Worm (Caenorhabditis elegans) whole organism, L1 larva: ENCODE results near the gene C25F6.6.
A peak's percentile ranks its signal among the peaks of the same experiment; 100 is the strongest.

ENCODE experiments used
- C04F5.9 ChIP-seq: sonication (generic microtip); optimal IDR thresholded peaks from 2 replicates; lab custom pipeline; 2016; ENCODE audit warnings: missing genetic modification characterization, missing compliant biosample characterization
- C16A3.4 ChIP-seq: fragments of 150-350 bp; optimal IDR thresholded peaks from 2 replicates; lab custom pipeline; 2014; ENCODE audit warnings: missing biosample characterization, missing genetic modification characterization
- F16B12.6 ChIP-seq: fragments of 150-350 bp; optimal IDR thresholded peaks from 2 replicates; lab custom pipeline; 2014; ENCODE audit warnings: missing biosample characterization, missing genetic modification characterization
- Y116A8C.19 ChIP-seq: sonication (generic microtip); optimal IDR thresholded peaks from 2 replicates; lab custom pipeline; 2016; ENCODE audit warnings: missing compliant biosample characterization, missing genetic modification characterization, borderline replicate concordance
- aha-1 ChIP-seq: fragments of 150-350 bp; optimal IDR thresholded peaks from 2 replicates; lab custom pipeline; 2014; ENCODE audit warnings: missing biosample characterization, missing genetic modification characterization
- aly-2 ChIP-seq: fragments of 150-350 bp; optimal IDR thresholded peaks from 2 replicates; lab custom pipeline; 2014; ENCODE audit warnings: missing biosample characterization, missing genetic modification characterization
- blmp-1 ChIP-seq: fragments of 150-350 bp; optimal IDR thresholded peaks from 2 replicates; lab custom pipeline; 2014; ENCODE audit warnings: missing biosample characterization, missing genetic modification characterization
- ceh-63 ChIP-seq: fragments of 200-800 bp; sonication (Bioruptor generic); optimal IDR thresholded peaks from 2 replicates; lab custom pipeline; 2018; ENCODE audit warnings: mild to moderate bottlenecking, missing genetic modification characterization, missing compliant biosample characterization
- ceh-8 ChIP-seq: fragments of 200-800 bp; sonication (Bioruptor generic); optimal IDR thresholded peaks from 2 replicates; lab custom pipeline; 2018; ENCODE audit warnings: mild to moderate bottlenecking, missing genetic modification characterization, moderate library complexity, missing compliant biosample characterization
- ceh-88 ChIP-seq: fragments of 200-800 bp; sonication (Bioruptor generic); IDR thresholded peaks from 2 replicates; pipeline ENCODE4 v1.3.6; 2022; ENCODE audit warnings: missing genetic modification characterization, missing compliant biosample characterization
- ces-1 ChIP-seq: fragments of 150-350 bp; optimal IDR thresholded peaks from 2 replicates; lab custom pipeline; 2014; ENCODE audit warnings: missing biosample characterization, missing genetic modification reagents, missing genetic modification characterization
- dsc-1 ChIP-seq: sonication (generic microtip); optimal IDR thresholded peaks from 2 replicates; lab custom pipeline; 2016; ENCODE audit warnings: mild to moderate bottlenecking, missing genetic modification characterization, missing compliant biosample characterization
- efl-1 ChIP-seq, 4 experiments: fragments of 150-350 bp; optimal IDR thresholded peaks in 3 of 4; peaks in 1 of 4; 1 replicate in 1 of 4; 2 replicates in 3 of 4; lab custom pipeline; 2014; ENCODE audit warnings: missing biosample characterization in 2 of 4, missing genetic modification characterization in 2 of 4, missing genetic modification reagents in 2 of 4
- egl-13 ChIP-seq: sonication (generic microtip); optimal IDR thresholded peaks from 2 replicates; lab custom pipeline; 2016; ENCODE audit warnings: missing genotype, missing genetic modification reagents, missing genetic modification characterization, missing compliant biosample characterization
- elt-3 ChIP-seq, 6 experiments: fragments of 150-350 bp in 1 of 6; sonication (generic microtip); optimal IDR thresholded peaks; 2 replicates each; lab custom pipeline; 2017 to 2018; ENCODE audit warnings: missing biosample characterization in 6 of 6, missing genetic modification characterization in 6 of 6, inconsistent platforms in 1 of 6
- fkh-10 ChIP-seq: sonication (generic microtip); optimal IDR thresholded peaks from 2 replicates; lab custom pipeline; 2017; ENCODE audit warnings: missing biosample characterization, missing genetic modification reagents, missing genetic modification characterization
- fkh-8 ChIP-seq: sonication (generic microtip); optimal IDR thresholded peaks from 2 replicates; lab custom pipeline; 2016; ENCODE audit warnings: mild to moderate bottlenecking, missing genetic modification characterization, missing compliant biosample characterization
- fos-1 ChIP-seq: fragments of 150-350 bp; optimal IDR thresholded peaks from 2 replicates; lab custom pipeline; 2014; ENCODE audit warnings: missing biosample characterization, missing genetic modification characterization
- grh-1 ChIP-seq: fragments of 200-800 bp; sonication (Bioruptor generic); IDR thresholded peaks from 2 replicates; pipeline ENCODE4 v1.3.6; 2022; ENCODE audit warnings: missing genetic modification reagents, missing genetic modification characterization, missing compliant biosample characterization
- hlh-17 ChIP-seq: fragments of 200-800 bp; sonication (Bioruptor generic); optimal IDR thresholded peaks from 2 replicates; lab custom pipeline; 2018; ENCODE audit warnings: missing genetic modification characterization, mild to moderate bottlenecking, missing compliant biosample characterization, moderate library complexity, borderline replicate concordance
- hpl-2 ChIP-seq: fragments of 150-350 bp; optimal IDR thresholded peaks from 2 replicates; lab custom pipeline; 2014; ENCODE audit warnings: missing biosample characterization, missing genetic modification reagents, missing genetic modification characterization
- irx-1 ChIP-seq: sonication (generic microtip); optimal IDR thresholded peaks from 2 replicates; lab custom pipeline; 2016; ENCODE audit warnings: missing genetic modification characterization, missing compliant biosample characterization
- isw-1 ChIP-seq: fragments of 200-800 bp; sonication (Bioruptor generic); IDR thresholded peaks from 2 replicates; pipeline ENCODE4 v1.3.6; 2022; ENCODE audit warnings: missing genetic modification characterization, missing compliant biosample characterization
- lin-13 ChIP-seq: fragments of 150-350 bp; optimal IDR thresholded peaks from 2 replicates; lab custom pipeline; 2014; ENCODE audit warnings: missing biosample characterization, missing genetic modification reagents, missing genetic modification characterization
- lin-14 ChIP-seq: fragments of 200-800 bp; sonication (Bioruptor generic); optimal IDR thresholded peaks from 2 replicates; lab custom pipeline; 2018; ENCODE audit warnings: mild to moderate bottlenecking, missing genetic modification characterization, moderate library complexity, missing compliant biosample characterization
- lin-15B ChIP-seq: fragments of 150-350 bp; sonication (generic microtip); optimal IDR thresholded peaks from 3 replicates; lab custom pipeline; 2014; ENCODE audit warnings: missing biosample characterization, missing genetic modification characterization
- lin-35 ChIP-seq, 2 experiments: fragments of 150-350 bp; optimal IDR thresholded peaks; 2 replicates each; lab custom pipeline; 2014; ENCODE audit warnings: missing biosample characterization in 2 of 2, missing genetic modification characterization in 2 of 2, missing genetic modification reagents in 2 of 2
- lin-39 ChIP-seq: fragments of 150-350 bp; optimal IDR thresholded peaks from 2 replicates; lab custom pipeline; 2014; ENCODE audit warnings: missing biosample characterization, missing genetic modification reagents, missing genetic modification characterization
- mab-9 ChIP-seq: fragments of 200-800 bp; sonication (Bioruptor generic); IDR thresholded peaks from 2 replicates; pipeline ENCODE4 v1.3.6; 2022; ENCODE audit warnings: missing genetic modification reagents, missing genetic modification characterization, missing compliant biosample characterization
- mdl-1 ChIP-seq, 2 experiments: fragments of 150-350 bp; optimal IDR thresholded peaks; 2 replicates each; lab custom pipeline; 2014 to 2017; ENCODE audit warnings: missing biosample characterization in 2 of 2, missing genetic modification characterization in 2 of 2, inconsistent platforms in 1 of 2
- nhr-19 ChIP-seq: fragments of 200-800 bp; sonication (Bioruptor generic); conservative IDR thresholded peaks from 2 replicates; pipeline ENCODE4 v1.3.6; 2022; ENCODE audit warnings: missing genetic modification characterization, missing compliant biosample characterization
- nhr-237 ChIP-seq: fragments of 150-350 bp; optimal IDR thresholded peaks from 2 replicates; lab custom pipeline; 2014; ENCODE audit warnings: missing biosample characterization, missing genetic modification characterization
- nhr-71 ChIP-seq: sonication (generic microtip); optimal IDR thresholded peaks from 2 replicates; lab custom pipeline; 2016; ENCODE audit warnings: mild to moderate bottlenecking, missing genetic modification characterization, moderate library complexity, missing compliant biosample characterization
- nhr-77 ChIP-seq: fragments of 150-350 bp; optimal IDR thresholded peaks from 2 replicates; lab custom pipeline; 2014; ENCODE audit warnings: missing biosample characterization, missing genetic modification characterization
- nhr-85 ChIP-seq: sonication (generic microtip); peaks from one replicate; lab custom pipeline; 2016; ENCODE audit warnings: missing genetic modification characterization, inconsistent platforms, missing compliant biosample characterization
- nhr-90 ChIP-seq: sonication (generic microtip); optimal IDR thresholded peaks from 2 replicates; lab custom pipeline; 2016; ENCODE audit warnings: mild to moderate bottlenecking, missing genetic modification characterization, missing compliant biosample characterization; ENCODE audit not compliant: poor library complexity
- pax-3 ChIP-seq: fragments of 200-800 bp; sonication (Bioruptor generic); optimal IDR thresholded peaks from 2 replicates; lab custom pipeline; 2018; ENCODE audit warnings: mild to moderate bottlenecking, missing genetic modification characterization, moderate library complexity, missing compliant biosample characterization
- rnt-1 ChIP-seq: sonication (generic microtip); optimal IDR thresholded peaks from 2 replicates; lab custom pipeline; 2016; ENCODE audit warnings: mild to moderate bottlenecking, missing genetic modification characterization, moderate library complexity, missing compliant biosample characterization
- snpc-4 ChIP-seq: fragments of 150-350 bp; optimal IDR thresholded peaks from 2 replicates; lab custom pipeline; 2014; ENCODE audit warnings: missing biosample characterization, missing genetic modification characterization
- sox-4 ChIP-seq: sonication (generic microtip); optimal IDR thresholded peaks from 2 replicates; lab custom pipeline; 2016; ENCODE audit warnings: missing genetic modification characterization, missing compliant biosample characterization
- sptf-1 ChIP-seq: fragments of 150-350 bp; optimal IDR thresholded peaks from 2 replicates; lab custom pipeline; 2014; ENCODE audit warnings: missing biosample characterization, missing genetic modification characterization
- swsn-7 ChIP-seq: sonication (generic microtip); optimal IDR thresholded peaks from 2 replicates; lab custom pipeline; 2016; ENCODE audit warnings: missing genetic modification characterization, missing compliant biosample characterization
- tlp-1 ChIP-seq: fragments of 150-350 bp; optimal IDR thresholded peaks from 2 replicates; lab custom pipeline; 2014; ENCODE audit warnings: missing biosample characterization, missing genetic modification characterization
- unc-62 ChIP-seq: fragments of 150-350 bp; optimal IDR thresholded peaks from 2 replicates; lab custom pipeline; 2014; ENCODE audit warnings: missing biosample characterization, missing genetic modification reagents, missing genetic modification characterization
- unc-86 ChIP-seq: sonication (generic microtip); optimal IDR thresholded peaks from 2 replicates; lab custom pipeline; 2016; ENCODE audit warnings: missing genetic modification characterization, missing compliant biosample characterization
- zip-4 ChIP-seq: fragments of 200-800 bp; sonication (Bioruptor generic); optimal IDR thresholded peaks from 2 replicates; lab custom pipeline; 2018; ENCODE audit warnings: mild to moderate bottlenecking, missing genetic modification characterization, moderate library complexity, missing compliant biosample characterization
- ztf-11 ChIP-seq, 2 experiments: sonication (generic microtip); optimal IDR thresholded peaks; 2 replicates each; lab custom pipeline; 2016 to 2017; ENCODE audit warnings: missing genetic modification characterization in 2 of 2, missing biosample characterization in 1 of 2, missing compliant biosample characterization in 1 of 2

C25F6.6 gene

DNA sequence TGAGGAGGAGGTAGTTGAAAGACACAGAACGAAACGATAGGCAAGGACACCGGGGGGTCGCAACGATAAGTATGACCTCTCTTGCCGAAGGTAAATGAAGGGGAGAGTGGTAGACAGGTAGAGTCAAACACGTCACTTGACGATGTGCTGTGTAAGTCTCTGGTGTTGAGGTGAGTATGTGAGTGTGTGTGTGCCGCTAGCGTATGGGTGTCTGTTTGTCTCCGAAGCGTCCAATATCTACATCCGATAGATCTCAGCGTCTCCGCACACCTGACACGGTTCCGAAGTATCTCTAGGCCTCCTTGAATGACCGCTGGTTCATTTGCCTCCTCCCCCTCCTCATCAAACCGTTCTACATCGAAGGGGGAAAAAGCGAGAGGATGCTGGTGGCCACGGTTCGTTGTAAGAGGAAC, 24.5 kb upstream of the C25F6.6 start (continued):
- peak; percentile 59 for TF ChIP-seq fkh-8 (tag; lab: Kevin White, UChicago)
- peak; percentile 95 for TF ChIP-seq lin-14
- TF ChIP-seq lin-39 (tag; lab: Kevin White, UChicago): no peak
- no peak for TF ChIP-seq unc-86 (tag; lab: Kevin White, UChicago)
- no peak for TF ChIP-seq sptf-1 (tag; lab: Kevin White, UChicago)
- TF ChIP-seq nhr-90 (tag; lab: Kevin White, UChicago): peak; percentile 64
- no peak for TF ChIP-seq pax-3 (tag; lab: Kevin White, UChicago)
- no peak for TF ChIP-seq aha-1 (tag; lab: Kevin White, UChicago)
- TF ChIP-seq snpc-4 (tag; lab: Kevin White, UChicago): no peak
- TF ChIP-seq aly-2 (tag; lab: Kevin White, UChicago): no peak
- TF ChIP-seq swsn-7: peak; percentile 52
- no peak for TF ChIP-seq C04F5.9 (tag; lab: Kevin White, UChicago)
- peak; percentile 94 for TF ChIP-seq nhr-85 (tag; lab: Kevin White, UChicago)
- no peak for TF ChIP-seq ztf-11 (tag; optimal IDR thresholded peaks at IDR 0.05; lab: Kevin White, UChicago)
- TF ChIP-seq sox-4 (tag; lab: Kevin White, UChicago): no peak
- TF ChIP-seq grh-1: no peak
- TF ChIP-seq nhr-77 (tag; lab: Kevin White, UChicago): peak; percentile 85
- TF ChIP-seq nhr-71: peak; percentile 81
- no peak for TF ChIP-seq lin-13 (GFP tag; lab: Kevin White, UChicago)
- peak; percentile 41 to 69 for TF ChIP-seq lin-35 (GFP tag; optimal IDR thresholded peaks at IDR 0.05; lab: Kevin White, UChicago)
- no peak for TF ChIP-seq lin-15B (tag; lab: Kevin White, UChicago)
- TF ChIP-seq nhr-19 (GFP tag; lab: Robert Waterston, UW): peak; percentile 65
- no peak for TF ChIP-seq hlh-17 (GFP tag; lab: Kevin White, UChicago)
- no peak for TF ChIP-seq tlp-1 (tag; lab: Kevin White, UChicago)
- TF ChIP-seq zip-4 (GFP tag; lab: Kevin White, UChicago): no peak
- TF ChIP-seq C16A3.4: peak; percentile 65
- TF ChIP-seq fos-1 (tag; lab: Kevin White, UChicago): no peak
- 0 out of 2 replicates have a peak, but pooled peaks have one; percentile 11 for TF ChIP-seq mab-9
- TF ChIP-seq unc-62: no peak
- TF ChIP-seq isw-1 (GFP tag; lab: Robert Waterston, UW): no peak
- no peak for TF ChIP-seq ceh-8 (GFP tag; lab: Kevin White, UChicago)

DNA sequence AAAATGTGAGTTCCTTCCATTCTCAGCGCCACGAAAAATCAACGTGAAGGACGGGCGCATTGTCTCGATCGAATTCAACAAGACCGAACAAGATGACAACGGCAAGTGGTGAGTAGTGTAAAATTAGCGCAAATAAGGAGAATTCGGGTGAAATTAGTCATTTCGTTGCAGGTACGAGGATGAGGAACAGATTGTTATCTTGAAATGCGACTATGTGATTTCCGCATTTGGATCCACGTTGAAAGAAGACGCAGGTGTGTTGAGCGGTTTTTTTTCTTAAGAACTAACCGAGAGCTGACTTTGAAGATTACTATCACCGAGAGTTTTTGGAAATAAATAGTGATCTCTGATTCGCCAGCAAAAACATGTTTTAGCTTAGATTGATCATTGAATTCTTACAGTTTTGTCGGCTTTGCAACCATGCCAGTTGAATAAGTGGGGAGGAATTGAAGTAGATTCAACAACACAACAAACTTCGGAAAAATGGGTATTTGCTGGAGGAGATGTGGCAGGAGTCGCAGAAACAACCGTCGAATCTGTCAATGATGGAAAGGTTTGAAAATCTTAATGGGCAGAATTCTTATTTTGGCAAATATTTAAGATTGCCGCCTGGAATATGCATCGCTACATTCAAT, 19.6 kb upstream of the C25F6.6 start:
- TF ChIP-seq ceh-88 (GFP tag; lab: Robert Waterston, UW) (no peak), elt-3 (tag; optimal IDR thresholded peaks at IDR 0.05; lab: Kevin White, UChicago) (no peak), nhr-237 (tag; lab: Kevin White, UChicago) (no peak), nhr-85 (tag; lab: Kevin White, UChicago) (peak; percentile 82), egl-13 (tag; lab: Kevin White, UChicago) (no peak), Y116A8C.19 (tag; lab: Kevin White, UChicago) (no peak), dsc-1 (tag; lab: Kevin White, UChicago) (no peak), ces-1 (GFP tag; lab: Kevin White, UChicago) (no peak), rnt-1 (peak; percentile 15), C16A3.4 (no peak), aly-2 (tag; lab: Kevin White, UChicago) (no peak), fkh-10 (GFP tag; lab: Kevin White, UChicago) (no peak), ceh-63 (no peak), efl-1 (optimal IDR thresholded peaks at IDR 0.05; lab: Kevin White, UChicago) (no peak), efl-1 (GFP tag; optimal IDR thresholded peaks at IDR 0.05 in 1 of 2; lab: Kevin White, UChicago) (no peak), lin-13 (GFP tag; lab: Kevin White, UChicago) (no peak), lin-14 (peak; percentile 41), mdl-1 (tag; optimal IDR thresholded peaks at IDR 0.05; lab: Kevin White, UChicago) (no peak), F16B12.6 (no peak), sox-4 (tag; lab: Kevin White, UChicago) (no peak), irx-1 (tag; lab: Kevin White, UChicago) (no peak), blmp-1 (tag; lab: Kevin White, UChicago) (peak; percentile 49), hpl-2 (no peak)
- TF ChIP-seq, all 84 proteins: peak for 4
